Worm (Caenorhabditis elegans) whole organism, L2 larva: ENCODE measurements around the gene F55B11.6.
A peak's percentile ranks its signal among the peaks of the same experiment; 100 is the strongest.
"Not testable (repeated sequence)": the region's sequence is repeated elsewhere in the genome, so short reads cannot be mapped to it uniquely, and the experiment has no call there.

Source experiments
- C34F6.9 ChIP-seq: fragments of 150-350 bp; optimal IDR thresholded peaks from 2 replicates; lab custom pipeline; 2014; ENCODE audit warnings: missing biosample characterization, missing genetic modification characterization
- F13H6.1 ChIP-seq: sonication (generic microtip); optimal IDR thresholded peaks from 2 replicates; lab custom pipeline; 2016; ENCODE audit warnings: missing genetic modification characterization, missing compliant biosample characterization
- ZK546.5 ChIP-seq: sonication (generic microtip); optimal IDR thresholded peaks from 2 replicates; lab custom pipeline; 2017; ENCODE audit warnings: missing biosample characterization, missing genetic modification characterization
- alr-1 ChIP-seq: fragments of 150-350 bp; optimal IDR thresholded peaks from 2 replicates; lab custom pipeline; 2014; ENCODE audit warnings: missing biosample characterization, missing genetic modification characterization
- ama-1 ChIP-seq: fragments of 150-350 bp; optimal IDR thresholded peaks from 2 replicates; lab custom pipeline; 2018; ENCODE audit warnings: inconsistent platforms
- ceh-16 ChIP-seq: fragments of 150-350 bp; optimal IDR thresholded peaks from 2 replicates; lab custom pipeline; 2014; ENCODE audit warnings: missing biosample characterization, missing genetic modification characterization
- ceh-82 ChIP-seq: fragments of 150-350 bp; optimal IDR thresholded peaks from 2 replicates; lab custom pipeline; 2014; ENCODE audit warnings: missing biosample characterization, missing genetic modification characterization
- crh-2 ChIP-seq: sonication (generic microtip); optimal IDR thresholded peaks from 2 replicates; lab custom pipeline; 2017; ENCODE audit warnings: missing biosample characterization, missing genetic modification characterization
- egl-27 ChIP-seq: sonication (generic microtip); optimal IDR thresholded peaks from 3 replicates; lab custom pipeline; 2017; ENCODE audit warnings: missing biosample characterization, missing genetic modification reagents, missing genetic modification characterization
- elt-1 ChIP-seq: fragments of 150-350 bp; optimal IDR thresholded peaks from 2 replicates; lab custom pipeline; 2014; ENCODE audit warnings: missing biosample characterization, missing genetic modification characterization
- fos-1 ChIP-seq: fragments of 150-350 bp; optimal IDR thresholded peaks from 2 replicates; lab custom pipeline; 2014; ENCODE audit warnings: missing biosample characterization, missing genetic modification characterization
- gmeb-1 ChIP-seq: fragments of 150-350 bp; optimal IDR thresholded peaks from 2 replicates; lab custom pipeline; 2014; ENCODE audit warnings: missing biosample characterization, missing genetic modification characterization
- lin-13 ChIP-seq: fragments of 150-350 bp; optimal IDR thresholded peaks from 2 replicates; lab custom pipeline; 2014; ENCODE audit warnings: missing biosample characterization, missing genetic modification reagents, missing genetic modification characterization
- lin-39 ChIP-seq: fragments of 150-350 bp; optimal IDR thresholded peaks from 2 replicates; lab custom pipeline; 2014; ENCODE audit warnings: missing biosample characterization, missing genetic modification reagents, missing genetic modification characterization
- mab-5 ChIP-seq: fragments of 150-350 bp; optimal IDR thresholded peaks from 2 replicates; lab custom pipeline; 2014; ENCODE audit warnings: missing biosample characterization, missing genetic modification characterization
- mdl-1 ChIP-seq, 2 experiments: fragments of 150-350 bp in 1 of 2; sonication (generic microtip) in 1 of 2; optimal IDR thresholded peaks; 2 replicates each; lab custom pipeline; 2017; ENCODE audit warnings: missing biosample characterization in 2 of 2, missing genetic modification characterization in 2 of 2
- nhr-129 ChIP-seq: fragments of 150-350 bp; optimal IDR thresholded peaks from 2 replicates; lab custom pipeline; 2014; ENCODE audit warnings: missing biosample characterization, missing genetic modification characterization
- nhr-237 ChIP-seq: fragments of 150-350 bp; optimal IDR thresholded peaks from 2 replicates; lab custom pipeline; 2014; ENCODE audit warnings: missing biosample characterization, missing genetic modification characterization
- nhr-25 ChIP-seq: fragments of 150-350 bp; sonication (generic microtip); optimal IDR thresholded peaks from 3 replicates; lab custom pipeline; 2014; ENCODE audit warnings: missing biosample characterization, missing genetic modification characterization
- peb-1 ChIP-seq: fragments of 150-350 bp; optimal IDR thresholded peaks from 2 replicates; lab custom pipeline; 2014; ENCODE audit warnings: missing biosample characterization, missing genetic modification characterization
- sem-4 ChIP-seq: fragments of 150-350 bp; optimal IDR thresholded peaks from 2 replicates; lab custom pipeline; 2014; ENCODE audit warnings: missing biosample characterization, missing genetic modification reagents, missing genetic modification characterization
- skn-1 ChIP-seq: sonication (generic microtip); optimal IDR thresholded peaks from 2 replicates; lab custom pipeline; 2017; ENCODE audit warnings: missing biosample characterization, missing genetic modification characterization
- sma-3 ChIP-seq: sonication (generic microtip); optimal IDR thresholded peaks from 2 replicates; lab custom pipeline; 2016; ENCODE audit warnings: missing genetic modification reagents, missing genetic modification characterization, missing compliant biosample characterization
- sma-9 ChIP-seq, 2 experiments: fragments of 150-350 bp in 1 of 2; sonication (generic microtip) in 1 of 2; optimal IDR thresholded peaks; 2 replicates each; lab custom pipeline; 2014 to 2016; ENCODE audit warnings: missing genetic modification characterization in 2 of 2, mild to moderate bottlenecking in 1 of 2, missing biosample characterization in 1 of 2, missing compliant biosample characterization in 1 of 2, missing genetic modification reagents in 1 of 2, moderate library complexity in 1 of 2
- unc-39 ChIP-seq: fragments of 150-350 bp; optimal IDR thresholded peaks from 2 replicates; lab custom pipeline; 2014; ENCODE audit warnings: missing biosample characterization, missing genetic modification characterization
- unc-55 ChIP-seq: fragments of 150-350 bp; sonication (generic microtip); optimal IDR thresholded peaks from 3 replicates; lab custom pipeline; 2014; ENCODE audit warnings: missing biosample characterization, missing genetic modification reagents, missing genetic modification characterization
- ztf-4 ChIP-seq: fragments of 150-350 bp; optimal IDR thresholded peaks from 2 replicates; lab custom pipeline; 2014; ENCODE audit warnings: missing biosample characterization, missing genetic modification characterization

F55B11.6 gene

ce11 chrIV:14430853-14431252 lies 13.8 kb upstream of the F55B11.6 start, which contains the start of gene F55B11.4:
F55B11.4 (minus strand) TSS chrIV:14430920.
- TF ChIP-seq unc-55 (GFP tag; lab: Kevin White, UChicago): no peak
- peak; percentile 84 for TF ChIP-seq crh-2 (tag; lab: Kevin White, UChicago)
- peak; percentile 82 for TF ChIP-seq fos-1 (tag; lab: Kevin White, UChicago)

- not testable (repeated sequence) for TF ChIP-seq alr-1 (tag; lab: Kevin White, UChicago); lin-39 (tag; lab: Kevin White, UChicago); lin-13
Observed at ce11 chrIV:14427395-14427794, 10.4 kb upstream of the F55B11.6 start, which contains the start of gene F55B11.5. F55B11.5 (plus strand) TSS chrIV:14427695.

ce11 chrIV:14424396-14424795 lies 7.4 kb upstream of the F55B11.6 start, which contains the start of gene F55B11.3:
F55B11.3 (plus strand) TSS chrIV:14424696.
- TF ChIP-seq sma-3 (no peak), ceh-82 (tag; lab: Kevin White, UChicago) (no peak), peb-1 (tag; lab: Kevin White, UChicago) (no peak), elt-1 (tag; lab: Kevin White, UChicago) (no peak), ama-1 (lab: Kevin White, UChicago) (no peak), ztf-4 (tag; lab: Kevin White, UChicago) (no peak)

- TF ChIP-seq unc-39 (tag; lab: Kevin White, UChicago) (no peak), sem-4 (tag; lab: Kevin White, UChicago) (no peak), nhr-129 (tag; lab: Kevin White, UChicago) (no peak)
Observed at ce11 chrIV:14423194-14423593, 6.2 kb upstream of the F55B11.6 start, which contains the start of gene F55B11.2. F55B11.2 (minus strand) TSS chrIV:14423294.

- no peak for TF ChIP-seq unc-39 (tag; lab: Kevin White, UChicago)
- no peak for TF ChIP-seq ceh-16
- no peak for TF ChIP-seq peb-1 (tag; lab: Kevin White, UChicago)
- no peak for TF ChIP-seq C34F6.9
Observed at ce11 chrIV:14421938-14422337, 4.9 kb upstream of the F55B11.6 start, which contains the start of gene F55B11.7. F55B11.7 (minus strand) TSS chrIV:14422038.

ce11 chrIV:14414200-14414599 lies 2.8 kb downstream of the F55B11.6 start:
- peak; percentile 76 for TF ChIP-seq skn-1
- peak; percentile 42 for TF ChIP-seq sma-3
- peak; percentile 55 for TF ChIP-seq crh-2 (tag; lab: Kevin White, UChicago)
- no peak for TF ChIP-seq nhr-129 (tag; lab: Kevin White, UChicago)
- peak; percentile 61 for TF ChIP-seq gmeb-1
- peak in 1 of 2 experiments; percentile 69 for TF ChIP-seq mdl-1 (tag; optimal IDR thresholded peaks at IDR 0.05; lab: Kevin White, UChicago)
- TF ChIP-seq sma-9 (GFP tag; optimal IDR thresholded peaks at IDR 0.05; lab: Kevin White, UChicago): no peak
- TF ChIP-seq sma-9 (tag; optimal IDR thresholded peaks at IDR 0.05; lab: Kevin White, UChicago): no peak
- TF ChIP-seq mab-5: no peak
- TF ChIP-seq egl-27 (tag; lab: Kevin White, UChicago): peak; percentile 23
- TF ChIP-seq nhr-237: no peak
- TF ChIP-seq fos-1 (tag; lab: Kevin White, UChicago): peak; percentile 98

- TF ChIP-seq crh-2 (tag; lab: Kevin White, UChicago): peak; percentile 3
- peak; percentile 82 for TF ChIP-seq skn-1
- no peak for TF ChIP-seq nhr-25 (tag; lab: Kevin White, UChicago)
- no peak for TF ChIP-seq nhr-237
- no peak for TF ChIP-seq mab-5
- no peak for TF ChIP-seq sma-3
- TF ChIP-seq F13H6.1 (tag; lab: Kevin White, UChicago): no peak
- no peak for TF ChIP-seq ceh-82 (tag; lab: Kevin White, UChicago)
- no peak for TF ChIP-seq ZK546.5 (tag; lab: Kevin White, UChicago)
- TF ChIP-seq mdl-1 (tag; optimal IDR thresholded peaks at IDR 0.05; lab: Kevin White, UChicago): peak in 1 of 2 experiments; percentile 32
- peak; percentile 42 for TF ChIP-seq sma-9 (GFP tag; optimal IDR thresholded peaks at IDR 0.05; lab: Kevin White, UChicago)
- TF ChIP-seq sma-9 (tag; optimal IDR thresholded peaks at IDR 0.05; lab: Kevin White, UChicago): no peak
- peak; percentile 29 for TF ChIP-seq gmeb-1
- peak; percentile 63 for TF ChIP-seq fos-1 (tag; lab: Kevin White, UChicago)
Observed at ce11 chrIV:14413386-14413785, 3.6 kb downstream of the F55B11.6 start.
